Fruit fly (Drosophila melanogaster) whole organism, embryonic: Measurements from ENCODE around the gene RpS7.
A peak's percentile ranks its signal among the peaks of the same experiment; 100 is the strongest.

Source experiments
- Adf1 ChIP-seq: fragments of 200-800 bp; sonication (Bioruptor generic); IDR thresholded peaks from 2 replicates; pipeline ENCODE4 v1.3.6; 2022; ENCODE audit warnings: missing biosample characterization, missing genetic modification characterization
- B-H2 ChIP-seq: fragments of 200-800 bp; sonication (Bioruptor generic); optimal IDR thresholded peaks from 2 replicates; lab custom pipeline; 2018; ENCODE audit warnings: missing biosample characterization, mild to moderate bottlenecking, missing genetic modification characterization
- BtbVII ChIP-seq: fragments of 200-800 bp; sonication (Bioruptor generic); optimal IDR thresholded peaks from 3 replicates; lab custom pipeline; 2017; ENCODE audit warnings: missing biosample characterization, mild to moderate bottlenecking, missing genetic modification characterization
- CG10366 ChIP-seq: fragments of 200-800 bp; sonication (Bioruptor generic); IDR thresholded peaks from 2 replicates; pipeline ENCODE4 v1.3.6; 2022; ENCODE audit warnings: missing biosample characterization, missing genetic modification characterization
- CG10979 ChIP-seq: fragments of 200-800 bp; sonication (Bioruptor generic); optimal IDR thresholded peaks from 2 replicates; lab custom pipeline; 2018; ENCODE audit warnings: missing biosample characterization, mild to moderate bottlenecking, missing genetic modification characterization, moderate library complexity
- CG12236 ChIP-seq: fragments of 200-800 bp; sonication (Bioruptor generic); optimal IDR thresholded peaks from 2 replicates; lab custom pipeline; 2016; ENCODE audit warnings: missing biosample characterization, missing genetic modification characterization
- CG14050 ChIP-seq: fragments of 200-800 bp; sonication (Bioruptor generic); IDR thresholded peaks from 3 replicates; pipeline ENCODE4 v1.3.6; 2022; ENCODE audit warnings: missing biosample characterization, missing genetic modification characterization
- CG14710 ChIP-seq: fragments of 200-800 bp; sonication (Bioruptor generic); optimal IDR thresholded peaks from 3 replicates; lab custom pipeline; 2019; ENCODE audit warnings: missing biosample characterization, mild to moderate bottlenecking, missing genetic modification characterization, moderate library complexity
- CG1529 ChIP-seq: fragments of 200-800 bp; sonication (Bioruptor generic); optimal IDR thresholded peaks from 3 replicates; lab custom pipeline; 2018; ENCODE audit warnings: missing biosample characterization, missing genetic modification characterization
- CG1602 ChIP-seq: fragments of 200-800 bp; sonication (Bioruptor generic); optimal IDR thresholded peaks from 3 replicates; lab custom pipeline; 2016; ENCODE audit warnings: missing biosample characterization, missing genetic modification characterization
- CG32532 ChIP-seq: fragments of 200-800 bp; sonication (Bioruptor generic); IDR thresholded peaks from 2 replicates; pipeline ENCODE4 v1.3.6; 2022; ENCODE audit warnings: missing biosample characterization, missing genetic modification characterization
- CG3995 ChIP-seq: fragments of 200-800 bp; sonication (Bioruptor generic); optimal IDR thresholded peaks from 3 replicates; lab custom pipeline; 2016; ENCODE audit warnings: missing biosample characterization, missing genetic modification characterization
- CG6254 ChIP-seq: fragments of 200-800 bp; sonication (Bioruptor generic); optimal IDR thresholded peaks from 3 replicates; lab custom pipeline; 2017; ENCODE audit warnings: mild to moderate bottlenecking, missing biosample characterization, missing genetic modification reagents, missing genetic modification characterization
- CG6654 ChIP-seq: fragments of 200-800 bp; sonication (Bioruptor generic); optimal IDR thresholded peaks from 2 replicates; lab custom pipeline; 2017; ENCODE audit warnings: missing biosample characterization, mild to moderate bottlenecking, missing genetic modification characterization
- CG6791 ChIP-seq: fragments of 200-800 bp; sonication (Bioruptor generic); IDR thresholded peaks from 3 replicates; pipeline ENCODE4 v1.3.6; 2022; ENCODE audit warnings: missing biosample characterization, missing genetic modification characterization; ENCODE audit not compliant: partially characterized antibody
- CG8359 ChIP-seq: fragments of 200-800 bp; sonication (Bioruptor generic); optimal IDR thresholded peaks from 2 replicates; lab custom pipeline; 2017; ENCODE audit warnings: missing biosample characterization, mild to moderate bottlenecking, missing genetic modification characterization, borderline replicate concordance
- CoRest ChIP-seq: fragments of 200-800 bp; sonication (Bioruptor generic); optimal IDR thresholded peaks from 3 replicates; lab custom pipeline; 2018; ENCODE audit warnings: missing biosample characterization, mild to moderate bottlenecking, missing genetic modification characterization, moderate library complexity
- D ChIP-seq, 2 experiments: fragments of 200-800 bp in 1 of 2; fragments of >200 bp in 1 of 2; sonication (Bioruptor generic) in 1 of 2; optimal IDR thresholded peaks; 2 replicates in 1 of 2; 3 replicates in 1 of 2; lab custom pipeline; 2017; ENCODE audit warnings: mild to moderate bottlenecking in 1 of 2, missing biosample characterization in 1 of 2, missing genetic modification characterization in 1 of 2, missing genetic modification reagents in 1 of 2
- Dfd ChIP-seq, 2 experiments: fragments of >200 bp; optimal IDR thresholded peaks; 2 replicates each; lab custom pipeline; 2017; ENCODE audit warnings: missing biosample characterization in 2 of 2, missing genetic modification characterization in 2 of 2
- Doc3 ChIP-seq: fragments of 200-800 bp; sonication (Bioruptor generic); IDR thresholded peaks from 3 replicates; pipeline ENCODE4 v1.3.6; 2022; ENCODE audit warnings: missing biosample characterization, missing genetic modification characterization; ENCODE audit not compliant: partially characterized antibody
- Drgx ChIP-seq: fragments of 200-800 bp; sonication (Bioruptor generic); IDR thresholded peaks from 2 replicates; pipeline ENCODE4 v1.3.6; 2022; ENCODE audit warnings: missing biosample characterization, missing genetic modification characterization
- E2f1 ChIP-seq: fragments of 200-800 bp; sonication (Bioruptor generic); IDR thresholded peaks from 2 replicates; pipeline ENCODE4 v1.3.6; 2022; ENCODE audit warnings: missing biosample characterization, missing genetic modification characterization
- Ets65A ChIP-seq: fragments of 200-800 bp; sonication (Bioruptor generic); peaks from one replicate; lab custom pipeline; 2016; ENCODE audit warnings: missing biosample characterization, missing genetic modification characterization
- Fer3 ChIP-seq: fragments of 200-800 bp; sonication (Bioruptor generic); optimal IDR thresholded peaks from 2 replicates; lab custom pipeline; 2018; ENCODE audit warnings: missing biosample characterization, mild to moderate bottlenecking, missing genetic modification characterization, moderate library complexity
- Hand ChIP-seq: fragments of 200-800 bp; sonication (Bioruptor generic); optimal IDR thresholded peaks from 2 replicates; lab custom pipeline; 2017; ENCODE audit warnings: mild to moderate bottlenecking, missing biosample characterization, missing genetic modification reagents, missing genetic modification characterization
- NC2β ChIP-seq: fragments of 200-800 bp; sonication (Bioruptor generic); optimal IDR thresholded peaks from 2 replicates; lab custom pipeline; 2016; ENCODE audit warnings: missing biosample characterization, missing genetic modification characterization
- Nf-YA ChIP-seq: fragments of 200-800 bp; sonication (Bioruptor generic); IDR thresholded peaks from 2 replicates; pipeline ENCODE4 v1.3.6; 2022; ENCODE audit warnings: missing biosample characterization, missing genetic modification characterization
- Oli ChIP-seq: fragments of 200-800 bp; sonication (Bioruptor generic); optimal IDR thresholded peaks from 2 replicates; lab custom pipeline; 2018; ENCODE audit warnings: missing biosample characterization, mild to moderate bottlenecking, missing genetic modification characterization, moderate library complexity
- PHDP ChIP-seq: fragments of 200-800 bp; sonication (Bioruptor generic); optimal IDR thresholded peaks from 3 replicates; lab custom pipeline; 2018; ENCODE audit warnings: missing biosample characterization, mild to moderate bottlenecking, missing genetic modification characterization, moderate library complexity
- Stat92E ChIP-seq, 3 experiments: fragments of >200 bp in 2 of 3; fragments of 200-800 bp in 1 of 3; sonication (Bioruptor generic) in 1 of 3; optimal IDR thresholded peaks; 2 replicates each; lab custom pipeline; 2017 to 2019; ENCODE audit warnings: missing biosample characterization in 3 of 3, missing genetic modification characterization in 3 of 3, mild to moderate bottlenecking in 1 of 3, moderate library complexity in 1 of 3
- Usf ChIP-seq: fragments of 200-800 bp; sonication (Bioruptor generic); optimal IDR thresholded peaks from 2 replicates; lab custom pipeline; 2017; ENCODE audit warnings: missing genotype, missing biosample characterization, missing genetic modification characterization
- bsh ChIP-seq, 2 experiments: fragments of 200-800 bp; sonication (Bioruptor generic); optimal IDR thresholded peaks; 2 replicates each; lab custom pipeline; 2017 to 2018; ENCODE audit warnings: mild to moderate bottlenecking in 2 of 2, missing biosample characterization in 2 of 2, missing genetic modification characterization in 2 of 2, moderate library complexity in 1 of 2
- croc ChIP-seq: fragments of 200-800 bp; sonication (Bioruptor generic); conservative IDR thresholded peaks from 3 replicates; pipeline ENCODE4 v1.3.6; 2022; ENCODE audit warnings: missing biosample characterization, missing genetic modification characterization
- crol ChIP-seq: fragments of 200-800 bp; sonication (Bioruptor generic); IDR thresholded peaks from 2 replicates; pipeline ENCODE4 v1.3.6; 2022; ENCODE audit warnings: missing biosample characterization, missing genetic modification characterization
- dmrt11E ChIP-seq: fragments of 200-800 bp; sonication (Bioruptor generic); optimal IDR thresholded peaks from 3 replicates; lab custom pipeline; 2018; ENCODE audit warnings: missing biosample characterization, mild to moderate bottlenecking, missing genetic modification characterization, moderate library complexity
- gsb-n ChIP-seq: fragments of 200-800 bp; sonication (Bioruptor generic); optimal IDR thresholded peaks from 3 replicates; lab custom pipeline; 2018; ENCODE audit warnings: missing biosample characterization, mild to moderate bottlenecking, missing genetic modification characterization
- hkb ChIP-seq, 2 experiments: fragments of 200-800 bp in 1 of 2; fragments of >200 bp in 1 of 2; sonication (Bioruptor generic) in 1 of 2; IDR thresholded peaks in 1 of 2; optimal IDR thresholded peaks in 1 of 2; 2 replicates each; pipeline versions ENCODE4 v1.3.6 to Lab custom; 2017 to 2022; ENCODE audit warnings: missing biosample characterization in 1 of 2, missing genetic modification characterization in 1 of 2
- jing ChIP-seq: fragments of 200-800 bp; sonication (Bioruptor generic); optimal IDR thresholded peaks from 2 replicates; lab custom pipeline; 2018; ENCODE audit warnings: missing biosample characterization, mild to moderate bottlenecking, missing genetic modification characterization
- knrl ChIP-seq: fragments of 200-800 bp; sonication (Bioruptor generic); IDR thresholded peaks from 3 replicates; pipeline ENCODE4 v1.3.6; 2022; ENCODE audit warnings: missing biosample characterization, missing genetic modification characterization; ENCODE audit not compliant: partially characterized antibody
- mld ChIP-seq: fragments of 200-800 bp; sonication (Bioruptor generic); IDR thresholded peaks from 3 replicates; pipeline ENCODE4 v1.3.6; 2022; ENCODE audit warnings: missing biosample characterization, missing genetic modification characterization; ENCODE audit not compliant: partially characterized antibody
- pfk ChIP-seq: fragments of 200-800 bp; sonication (Bioruptor generic); optimal IDR thresholded peaks from 2 replicates; lab custom pipeline; 2018; ENCODE audit warnings: missing biosample characterization, mild to moderate bottlenecking, missing genetic modification characterization, moderate library complexity
- so ChIP-seq: fragments of 200-800 bp; sonication (Bioruptor generic); IDR thresholded peaks from 3 replicates; pipeline ENCODE4 v1.3.6; 2022; ENCODE audit warnings: missing biosample characterization, missing genetic modification characterization
- sob ChIP-seq: fragments of 200-800 bp; sonication (Bioruptor generic); IDR thresholded peaks from 2 replicates; pipeline ENCODE4 v1.3.6; 2022; ENCODE audit warnings: missing biosample characterization, missing genetic modification characterization
- ssp ChIP-seq: fragments of 200-800 bp; sonication (Bioruptor generic); IDR thresholded peaks from 2 replicates; pipeline ENCODE4 v1.3.6; 2022; ENCODE audit warnings: missing biosample characterization, missing genetic modification characterization
- tll ChIP-seq, 2 experiments: fragments of 200-800 bp in 1 of 2; fragments of >200 bp in 1 of 2; sonication (Bioruptor generic) in 1 of 2; optimal IDR thresholded peaks; 2 replicates each; lab custom pipeline; 2017 to 2019; ENCODE audit warnings: missing biosample characterization in 2 of 2, missing genetic modification characterization in 2 of 2, mild to moderate bottlenecking in 1 of 2, moderate library complexity in 1 of 2
- vfl ChIP-seq: fragments of 200-800 bp; sonication (Bioruptor generic); optimal IDR thresholded peaks from 2 replicates; lab custom pipeline; 2016; ENCODE audit warnings: missing biosample characterization, missing genetic modification characterization
- vnd ChIP-seq: fragments of 200-800 bp; sonication (Bioruptor generic); IDR thresholded peaks from 3 replicates; pipeline ENCODE4 v1.3.6; 2022; ENCODE audit warnings: missing biosample characterization, missing genetic modification characterization; ENCODE audit not compliant: partially characterized antibody
- wor ChIP-seq: fragments of 200-800 bp; sonication (Bioruptor generic); IDR thresholded peaks from 2 replicates; pipeline ENCODE4 v1.3.6; 2022; ENCODE audit warnings: missing biosample characterization, missing genetic modification characterization
- zen ChIP-seq: fragments of 200-800 bp; sonication (Bioruptor generic); optimal IDR thresholded peaks from 3 replicates; lab custom pipeline; 2018; ENCODE audit warnings: missing biosample characterization, mild to moderate bottlenecking, missing genetic modification characterization, moderate library complexity

Gene RpS7

dm6 chr3R:30201064-30201463, 7.8 kb downstream of the RpS7 start (continued):
- no peak for TF ChIP-seq Oli
- no peak for TF ChIP-seq zen (tag; lab: Kevin White, UChicago)
- TF ChIP-seq crol (GFP tag; lab: Robert Waterston, UW) = peak; percentile 67; the same call in 1 of the 2 replicates
- no peak for TF ChIP-seq CG3995 (GFP tag; lab: Kevin White, UChicago)
- no peak for TF ChIP-seq CG10979 (tag; lab: Kevin White, UChicago)
- TF ChIP-seq D (optimal IDR thresholded peaks at IDR 0.05; lab: Kevin White, UChicago) = no peak
- TF ChIP-seq D (GFP tag; optimal IDR thresholded peaks at IDR 0.05; lab: Kevin White, UChicago) = no peak
- no peak for TF ChIP-seq so (GFP tag; lab: Robert Waterston, UW)
- no peak for TF ChIP-seq B-H2 (GFP tag; lab: Kevin White, UChicago)
- TF ChIP-seq tll (GFP tag; optimal IDR thresholded peaks at IDR 0.05; lab: Kevin White, UChicago) = no peak
- no peak for TF ChIP-seq BtbVII
- no peak for TF ChIP-seq CoRest (tag; lab: Kevin White, UChicago)
- 0 out of 2 replicates have a peak, but pooled peaks have one; percentile 15 for TF ChIP-seq CG32532 (GFP tag; lab: Robert Waterston, UW)
- TF ChIP-seq Fer3 (tag; lab: Kevin White, UChicago) = no peak
- TF ChIP-seq sob = no peak
- no peak for TF ChIP-seq CG1529 (GFP tag; lab: Kevin White, UChicago)
- no peak for TF ChIP-seq gsb-n (tag; lab: Kevin White, UChicago)
- TF ChIP-seq wor = no peak
- no peak for TF ChIP-seq CG10366 (GFP tag; lab: Robert Waterston, UW)
- TF ChIP-seq mld (GFP tag; lab: Robert Waterston, UW) = no peak
- TF ChIP-seq CG8359 (GFP tag; lab: Kevin White, UChicago) = no peak
- TF ChIP-seq dmrt11E (tag; lab: Kevin White, UChicago) = no peak
- no peak for TF ChIP-seq CG1602 (GFP tag; lab: Kevin White, UChicago)
- TF ChIP-seq Drgx = no peak
- TF ChIP-seq Usf (GFP tag; lab: Kevin White, UChicago) = no peak
- TF ChIP-seq Doc3 (GFP tag; lab: Robert Waterston, UW) = no peak
- peak; percentile 87 for TF ChIP-seq Ets65A
- TF ChIP-seq Stat92E (GFP tag; optimal IDR thresholded peaks at IDR 0.05; lab: Kevin White, UChicago) = no peak
- TF ChIP-seq CG14710 (tag; lab: Kevin White, UChicago) = no peak
- no peak for TF ChIP-seq bsh (GFP tag; optimal IDR thresholded peaks at IDR 0.05; lab: Kevin White, UChicago)
- TF ChIP-seq knrl (GFP tag; lab: Robert Waterston, UW) = no peak
- no peak for TF ChIP-seq Dfd (GFP tag; optimal IDR thresholded peaks at IDR 0.05; lab: Kevin White, UChicago)
- no peak for TF ChIP-seq ssp
- peak; percentile 21; the same call in 1 of the 2 replicates for TF ChIP-seq Adf1 (GFP tag; lab: Robert Waterston, UW)
- no peak for TF ChIP-seq croc
- TF ChIP-seq pfk = no peak
- no peak for TF ChIP-seq CG6791
- TF ChIP-seq E2f1 (GFP tag; lab: Robert Waterston, UW) = no peak
- no peak for TF ChIP-seq jing (GFP tag; lab: Kevin White, UChicago)
- TF ChIP-seq NC2β = no peak
- 0 out of 3 replicates have a peak, but pooled peaks have one; percentile 37 for TF ChIP-seq vnd (GFP tag; lab: Robert Waterston, UW)
- no peak for TF ChIP-seq PHDP (tag; lab: Kevin White, UChicago)
- TF ChIP-seq CG6254 (GFP tag; lab: Kevin White, UChicago) = no peak
- no peak for TF ChIP-seq Hand
- no peak for TF ChIP-seq CG12236 (GFP tag; lab: Kevin White, UChicago)
- TF ChIP-seq Nf-YA = no peak
- TF ChIP-seq hkb (optimal IDR thresholded peaks at IDR 0.05; lab: Kevin White, UChicago) = no peak
- no peak for TF ChIP-seq hkb (GFP tag; IDR thresholded peaks at IDR 0.05; lab: Robert Waterston, UW)
- no peak for TF ChIP-seq vfl
- TF ChIP-seq CG14050 (GFP tag; lab: Robert Waterston, UW) = no peak
- no peak for TF ChIP-seq CG6654 (GFP tag; lab: Kevin White, UChicago)
